Fruit fly (Drosophila melanogaster): ENCODE data around the gene RhoGAP92B.

RhoGAP92B gene

DNA sequence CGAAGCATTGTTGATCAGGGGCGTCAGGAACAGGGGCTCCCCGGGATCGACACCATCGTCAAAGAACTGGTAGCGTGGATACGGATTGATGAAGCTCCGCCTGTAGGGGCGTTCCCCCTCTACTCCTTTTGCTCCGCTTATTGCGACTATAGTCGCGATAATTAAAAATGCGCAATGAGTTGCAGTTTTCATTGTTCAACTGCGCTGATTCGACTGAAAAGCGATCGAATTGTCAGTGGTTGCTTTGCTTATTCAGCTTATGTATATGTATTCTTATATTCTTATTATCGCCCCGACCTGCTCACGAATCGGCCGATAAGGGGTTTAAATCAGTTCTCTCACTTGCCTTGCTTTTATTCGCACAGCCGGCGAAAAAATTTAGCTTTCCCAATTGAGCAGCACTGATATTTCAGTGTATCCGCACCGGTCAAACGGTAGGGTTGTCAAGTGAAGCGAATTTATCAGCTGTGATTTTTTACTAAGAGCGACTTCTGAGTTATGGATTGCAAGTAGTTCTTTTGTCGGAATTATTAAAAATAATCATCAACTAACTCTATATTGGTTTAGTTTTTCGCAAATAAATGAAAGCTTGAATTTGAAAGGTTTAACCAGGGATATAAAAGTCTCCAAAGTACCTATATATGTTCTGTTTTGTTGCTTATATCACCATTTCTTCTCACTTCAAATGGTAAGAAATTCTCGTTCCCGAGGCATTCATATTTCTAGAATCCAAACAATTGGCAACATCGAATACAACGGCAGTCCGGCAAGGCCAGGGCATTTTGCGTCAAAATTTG lies 40.8 kb upstream of the RhoGAP92B start, which contains the start of the genes CG4572 and CG4686 (continued):
- TF ChIP-seq Bteb2 (GFP tag; optimal IDR thresholded peaks at IDR 0.05) (peak; percentile 67), Fer2 (tag; optimal IDR thresholded peaks at IDR 0.05) (peak; percentile 50), CG10565 (GFP tag; optimal IDR thresholded peaks at IDR 0.05) (no peak), Awh (GFP tag; IDR thresholded peaks at IDR 0.05) (no peak), ara (GFP tag; IDR thresholded peaks at IDR 0.05) (0 out of 2 replicates have a peak, but pooled peaks have one; percentile 46), twi (tag; optimal IDR thresholded peaks at IDR 0.05) (peak; percentile 66), Hr39 (optimal IDR thresholded peaks at IDR 0.05) (no peak), corto (GFP tag; optimal IDR thresholded peaks at IDR 0.05) (peak; percentile 76), Sox100B (GFP tag; optimal IDR thresholded peaks at IDR 0.05) (no peak), prd (optimal IDR thresholded peaks at IDR 0.05) (no peak), prd (GFP tag; IDR thresholded peaks at IDR 0.05) (peak; percentile 83), CG2116 (GFP tag; optimal IDR thresholded peaks at IDR 0.05) (peak; percentile 68), jumu (GFP tag; optimal IDR thresholded peaks at IDR 0.05) (peak; percentile 65), gsb-n (tag; optimal IDR thresholded peaks at IDR 0.05) (peak; percentile 32), gro (GFP tag; optimal IDR thresholded peaks at IDR 0.05) (peak; percentile 87), hth (optimal IDR thresholded peaks at IDR 0.05) (no peak), HmgZ (tag; optimal IDR thresholded peaks at IDR 0.05) (peak; percentile 66), grn (GFP tag; optimal IDR thresholded peaks at IDR 0.05) (peak; percentile 13), CG11696 (GFP tag; IDR thresholded peaks at IDR 0.05) (no peak; the same call in none of the 2 replicates), ham (GFP tag; IDR thresholded peaks at IDR 0.05) (no peak), btn (GFP tag; optimal IDR thresholded peaks at IDR 0.05) (peak; percentile 19), ro (GFP tag; IDR thresholded peaks at IDR 0.05) (0 out of 2 replicates have a peak, but pooled peaks have one; percentile 12), abd-A (tag; optimal IDR thresholded peaks at IDR 0.05) (no peak), Adf1 (GFP tag; IDR thresholded peaks at IDR 0.05) (peak; percentile 51; the same call in 1 of the 2 replicates), CG6272 (GFP tag; IDR thresholded peaks at IDR 0.05) (peak; percentile 75), MBD-R2 (GFP tag; IDR thresholded peaks at IDR 0.05) (peak; percentile 60), ken (GFP tag; IDR thresholded peaks at IDR 0.05) (peak; percentile 54; the same call in 1 of the 3 replicates), CG12071 (GFP tag; optimal IDR thresholded peaks at IDR 0.05) (peak; percentile 51), ind (GFP tag; optimal IDR thresholded peaks at IDR 0.05) (peak; percentile 81), CG17829 (tag; optimal IDR thresholded peaks at IDR 0.05) (peak; percentile 92), Elba2 (GFP tag; optimal IDR thresholded peaks at IDR 0.05) (peak; percentile 63), PHDP (tag; optimal IDR thresholded peaks at IDR 0.05) (peak; percentile 78), Usf (GFP tag; optimal IDR thresholded peaks at IDR 0.05) (peak; percentile 66), CG6854 (GFP tag; optimal IDR thresholded peaks at IDR 0.05) (no peak), HLH4C (GFP tag; IDR thresholded peaks at IDR 0.05; ENCODE audit: partially characterized antibody) (no peak), CG2202 (tag; optimal IDR thresholded peaks at IDR 0.05) (peak; percentile 21), Mes4 (GFP tag; optimal IDR thresholded peaks at IDR 0.05) (peak; percentile 74), Med (GFP tag) (peak; percentile 96), grau (tag; optimal IDR thresholded peaks at IDR 0.05) (peak; percentile 81), Dip2 (GFP tag; IDR thresholded peaks at IDR 0.05) (no peak), TFAM (GFP tag; optimal IDR thresholded peaks at IDR 0.05) (no peak), tup (GFP tag; optimal IDR thresholded peaks at IDR 0.05) (peak; percentile 36), NC2α (GFP tag; optimal IDR thresholded peaks at IDR 0.05) (peak; percentile 45), CG14710 (tag; optimal IDR thresholded peaks at IDR 0.05) (peak; percentile 99), ewg (GFP tag; optimal IDR thresholded peaks at IDR 0.05) (peak; percentile 53), CG6254 (GFP tag; optimal IDR thresholded peaks at IDR 0.05) (no peak), dan (GFP tag; IDR thresholded peaks at IDR 0.05) (no peak), CG17612 (GFP tag; IDR thresholded peaks at IDR 0.05) (0 out of 2 replicates have a peak, but pooled peaks have one; percentile 49), sens-2 (GFP tag; IDR thresholded peaks at IDR 0.05) (peak; percentile 33; the same call in 1 of the 2 replicates), CG17361 (GFP tag; IDR thresholded peaks at IDR 0.05) (peak; percentile 96)

All from whole organism, embryonic.